Fruit fly (Drosophila melanogaster) whole organism, embryonic: ENCODE measurements around the gene CG44000.

Experiments
- ATbp ChIP-seq: fragments of 200-800 bp; sonication (Bioruptor generic); optimal IDR thresholded peaks from 2 replicates; lab custom pipeline; 2017; ENCODE audit warnings: missing biosample characterization, mild to moderate bottlenecking, missing genetic modification characterization, missing genetic modification reagents
- Bdp1 ChIP-seq: fragments of 200-800 bp; sonication (Bioruptor generic); optimal IDR thresholded peaks from 3 replicates; lab custom pipeline; 2016; ENCODE audit warnings: missing biosample characterization, missing genetic modification characterization
- CG10654 ChIP-seq: fragments of 200-800 bp; sonication (Bioruptor generic); optimal IDR thresholded peaks from 2 replicates; lab custom pipeline; 2016; ENCODE audit warnings: missing biosample characterization, missing genetic modification characterization
- CG11398 ChIP-seq: fragments of 200-800 bp; sonication (Bioruptor generic); optimal IDR thresholded peaks from 2 replicates; lab custom pipeline; 2016; ENCODE audit warnings: missing biosample characterization, missing genetic modification characterization
- CG11504 ChIP-seq: fragments of 200-800 bp; sonication (Bioruptor generic); optimal IDR thresholded peaks from 3 replicates; lab custom pipeline; 2019; ENCODE audit warnings: missing biosample characterization, mild to moderate bottlenecking, missing genetic modification characterization, moderate library complexity
- CG12219 ChIP-seq: fragments of 200-800 bp; sonication (Bioruptor generic); optimal IDR thresholded peaks from 3 replicates; lab custom pipeline; 2018; ENCODE audit warnings: missing biosample characterization, mild to moderate bottlenecking, missing genetic modification characterization
- CG12299 ChIP-seq: fragments of 200-800 bp; sonication (Bioruptor generic); optimal IDR thresholded peaks from 2 replicates; lab custom pipeline; 2018; ENCODE audit warnings: missing biosample characterization, mild to moderate bottlenecking, missing genetic modification characterization
- CG12744 ChIP-seq: fragments of 200-800 bp; sonication (Bioruptor generic); optimal IDR thresholded peaks from 2 replicates; lab custom pipeline; 2016; ENCODE audit warnings: missing biosample characterization, missing genetic modification characterization
- CG13123 ChIP-seq: fragments of 200-800 bp; sonication (Bioruptor generic); optimal IDR thresholded peaks from 2 replicates; lab custom pipeline; 2016; ENCODE audit warnings: missing biosample characterization, missing genetic modification characterization
- CG13287 ChIP-seq: fragments of 200-800 bp; sonication (Bioruptor generic); IDR thresholded peaks from 2 replicates; pipeline ENCODE4 v1.3.6; 2022; ENCODE audit warnings: missing biosample characterization, missing genetic modification characterization; ENCODE audit not compliant: partially characterized antibody
- CG14667 ChIP-seq: fragments of 200-800 bp; sonication (Bioruptor generic); IDR thresholded peaks from 2 replicates; pipeline ENCODE4 v1.3.6; 2022; ENCODE audit warnings: missing biosample characterization, missing genetic modification characterization
- CG15073 ChIP-seq: fragments of 200-800 bp; sonication (Bioruptor generic); optimal IDR thresholded peaks from 2 replicates; lab custom pipeline; 2016; ENCODE audit warnings: missing biosample characterization, missing genetic modification characterization
- CG18011 ChIP-seq: fragments of 200-800 bp; sonication (Bioruptor generic); optimal IDR thresholded peaks from 2 replicates; lab custom pipeline; 2017; ENCODE audit warnings: missing biosample characterization, missing genetic modification characterization, mild to moderate bottlenecking, moderate library complexity, missing genotype
- CG2199 ChIP-seq: fragments of 200-800 bp; sonication (Bioruptor generic); IDR thresholded peaks from 3 replicates; pipeline ENCODE4 v1.3.6; 2022; ENCODE audit warnings: missing biosample characterization, missing genetic modification characterization
- CG3065 ChIP-seq: fragments of 200-800 bp; sonication (Bioruptor generic); optimal IDR thresholded peaks from 2 replicates; lab custom pipeline; 2016; ENCODE audit warnings: missing biosample characterization, missing genetic modification characterization
- CG3726 ChIP-seq: fragments of 200-800 bp; sonication (Bioruptor generic); IDR thresholded peaks from 3 replicates; pipeline ENCODE4, ENCODE4 v1.3.6; 2022; ENCODE audit warnings: missing biosample characterization, missing genetic modification characterization
- CG4282 ChIP-seq: fragments of 200-800 bp; sonication (Bioruptor generic); optimal IDR thresholded peaks from 2 replicates; lab custom pipeline; 2016; ENCODE audit warnings: missing biosample characterization, missing genetic modification characterization
- CG6254 ChIP-seq: fragments of 200-800 bp; sonication (Bioruptor generic); optimal IDR thresholded peaks from 3 replicates; lab custom pipeline; 2017; ENCODE audit warnings: mild to moderate bottlenecking, missing biosample characterization, missing genetic modification reagents, missing genetic modification characterization
- CG7556 ChIP-seq: fragments of 200-800 bp; sonication (Bioruptor generic); optimal IDR thresholded peaks from 2 replicates; lab custom pipeline; 2017; ENCODE audit warnings: missing biosample characterization, mild to moderate bottlenecking, missing genetic modification characterization
- CG7786 ChIP-seq: fragments of 200-800 bp; sonication (Bioruptor generic); optimal IDR thresholded peaks from 2 replicates; lab custom pipeline; 2016; ENCODE audit warnings: missing biosample characterization, missing genetic modification characterization
- CoRest ChIP-seq: fragments of 200-800 bp; sonication (Bioruptor generic); optimal IDR thresholded peaks from 3 replicates; lab custom pipeline; 2018; ENCODE audit warnings: missing biosample characterization, mild to moderate bottlenecking, missing genetic modification characterization, moderate library complexity
- Dad ChIP-seq: fragments of 200-800 bp; sonication (Bioruptor generic); optimal IDR thresholded peaks from 3 replicates; lab custom pipeline; 2016; ENCODE audit warnings: missing biosample characterization, missing genetic modification characterization
- Fer2 ChIP-seq: fragments of 200-800 bp; sonication (Bioruptor generic); optimal IDR thresholded peaks from 2 replicates; lab custom pipeline; 2018; ENCODE audit warnings: missing biosample characterization, mild to moderate bottlenecking, missing genetic modification characterization, moderate library complexity
- H2.0 ChIP-seq: fragments of 200-800 bp; sonication (Bioruptor generic); IDR thresholded peaks from 2 replicates; pipeline ENCODE4 v1.3.6; 2022; ENCODE audit warnings: missing biosample characterization, missing genetic modification characterization
- HLH54F ChIP-seq: fragments of 200-800 bp; sonication (Bioruptor generic); optimal IDR thresholded peaks from 3 replicates; lab custom pipeline; 2016; ENCODE audit warnings: missing biosample characterization, missing genetic modification characterization
- NC2β ChIP-seq: fragments of 200-800 bp; sonication (Bioruptor generic); optimal IDR thresholded peaks from 2 replicates; lab custom pipeline; 2016; ENCODE audit warnings: missing biosample characterization, missing genetic modification characterization
- NfI ChIP-seq: fragments of 200-800 bp; sonication (Bioruptor generic); optimal IDR thresholded peaks from 3 replicates; lab custom pipeline; 2018; ENCODE audit warnings: missing biosample characterization, mild to moderate bottlenecking, missing genetic modification characterization, moderate library complexity
- Oli ChIP-seq: fragments of 200-800 bp; sonication (Bioruptor generic); optimal IDR thresholded peaks from 2 replicates; lab custom pipeline; 2018; ENCODE audit warnings: missing biosample characterization, mild to moderate bottlenecking, missing genetic modification characterization, moderate library complexity
- Rfx ChIP-seq: fragments of 200-800 bp; sonication (Bioruptor generic); IDR thresholded peaks from 2 replicates; pipeline ENCODE4 v1.3.6; 2022; ENCODE audit warnings: missing biosample characterization, missing genetic modification characterization
- Sry-δ ChIP-seq: fragments of 200-800 bp; sonication (Bioruptor generic); optimal IDR thresholded peaks from 2 replicates; lab custom pipeline; 2016; ENCODE audit warnings: missing biosample characterization, missing genetic modification characterization
- Ssrp ChIP-seq: fragments of 200-800 bp; sonication (Bioruptor generic); optimal IDR thresholded peaks from 2 replicates; lab custom pipeline; 2018; ENCODE audit warnings: missing biosample characterization, mild to moderate bottlenecking, missing genetic modification characterization, moderate library complexity
- Trl ChIP-seq, 3 experiments: fragments of >200 bp in 2 of 3; fragments of 200-800 bp in 1 of 3; sonication (Bioruptor generic) in 1 of 3; optimal IDR thresholded peaks; 2 replicates in 1 of 3; 3 replicates in 2 of 3; lab custom pipeline; 2016 to 2017; ENCODE audit warnings: missing biosample characterization in 1 of 3, missing genetic modification characterization in 1 of 3
- amos ChIP-seq: fragments of 200-800 bp; sonication (Bioruptor generic); IDR thresholded peaks from 2 replicates; pipeline ENCODE4 v1.3.6; 2022; ENCODE audit warnings: missing biosample characterization, missing genetic modification characterization; ENCODE audit not compliant: partially characterized antibody
- bab2 ChIP-seq: fragments of 200-800 bp; sonication (Bioruptor generic); optimal IDR thresholded peaks from 2 replicates; lab custom pipeline; 2016; ENCODE audit warnings: missing biosample characterization, missing genetic modification characterization
- cad ChIP-seq: fragments of >200 bp; optimal IDR thresholded peaks from 2 replicates; lab custom pipeline; 2017; ENCODE audit warnings: missing biosample characterization, missing genetic modification characterization
- ewg ChIP-seq: fragments of 200-800 bp; sonication (Bioruptor generic); optimal IDR thresholded peaks from 3 replicates; lab custom pipeline; 2017; ENCODE audit warnings: mild to moderate bottlenecking, missing biosample characterization, missing genetic modification reagents, missing genetic modification characterization
- fd102C ChIP-seq: fragments of 200-800 bp; sonication (Bioruptor generic); optimal IDR thresholded peaks from 2 replicates; lab custom pipeline; 2018; ENCODE audit warnings: missing biosample characterization, mild to moderate bottlenecking, missing genetic modification characterization, moderate library complexity
- fd64A ChIP-seq: fragments of 200-800 bp; sonication (Bioruptor generic); optimal IDR thresholded peaks from 3 replicates; lab custom pipeline; 2018; ENCODE audit warnings: missing biosample characterization, mild to moderate bottlenecking, missing genetic modification characterization
- fru ChIP-seq: fragments of >200 bp; optimal IDR thresholded peaks from 2 replicates; lab custom pipeline; 2017
- ftz-f1 ChIP-seq: fragments of 200-800 bp; sonication (Bioruptor generic); optimal IDR thresholded peaks from 2 replicates; lab custom pipeline; 2016; ENCODE audit warnings: missing biosample characterization, missing genetic modification characterization
- grau ChIP-seq: fragments of 200-800 bp; optimal IDR thresholded peaks from 3 replicates; lab custom pipeline; 2019; ENCODE audit warnings: missing biosample characterization, mild to moderate bottlenecking, missing genetic modification characterization, moderate library complexity
- gsb-n ChIP-seq: fragments of 200-800 bp; sonication (Bioruptor generic); optimal IDR thresholded peaks from 3 replicates; lab custom pipeline; 2018; ENCODE audit warnings: missing biosample characterization, mild to moderate bottlenecking, missing genetic modification characterization
- hb ChIP-seq: fragments of 200-800 bp; sonication (Bioruptor generic); IDR thresholded peaks from 3 replicates; pipeline ENCODE4 v1.3.6; 2022; ENCODE audit warnings: missing biosample characterization, missing genetic modification characterization; ENCODE audit not compliant: partially characterized antibody
- lov ChIP-seq, 2 experiments: fragments of 200-800 bp in 1 of 2; fragments of >200 bp in 1 of 2; sonication (Bioruptor generic) in 1 of 2; IDR thresholded peaks in 1 of 2; optimal IDR thresholded peaks in 1 of 2; 2 replicates in 1 of 2; 3 replicates in 1 of 2; pipeline versions ENCODE4 v1.3.6 to Lab custom; 2017 to 2022; ENCODE audit warnings: missing biosample characterization in 1 of 2, missing genetic modification characterization in 1 of 2
- schlank ChIP-seq: fragments of 200-800 bp; sonication (Bioruptor generic); optimal IDR thresholded peaks from 2 replicates; lab custom pipeline; 2018; ENCODE audit warnings: missing biosample characterization, mild to moderate bottlenecking, missing genetic modification characterization
- sens-2 ChIP-seq: fragments of 200-800 bp; sonication (Bioruptor generic); IDR thresholded peaks from 2 replicates; pipeline ENCODE4 v1.3.6; 2022; ENCODE audit warnings: missing biosample characterization, missing genetic modification characterization
- seq ChIP-seq: fragments of 200-800 bp; sonication (Bioruptor generic); IDR thresholded peaks from 2 replicates; pipeline ENCODE4 v1.3.6; 2022; ENCODE audit warnings: missing biosample characterization, missing genetic modification characterization
- sqz ChIP-seq: fragments of 200-800 bp; sonication (Bioruptor generic); optimal IDR thresholded peaks from 3 replicates; lab custom pipeline; 2018; ENCODE audit warnings: missing biosample characterization, mild to moderate bottlenecking, missing genetic modification characterization
- zfh1 ChIP-seq: fragments of 200-800 bp; sonication (Bioruptor generic); IDR thresholded peaks from 3 replicates; pipeline ENCODE4 v1.3.6; 2022; ENCODE audit warnings: missing biosample characterization, missing genetic modification characterization

The CG44000 gene

dm6 chr2L:5000287-5000871, 42.7 kb upstream of the CG44000 start (continued):
- TF ChIP-seq ewg (GFP tag; lab: Kevin White, UChicago) (peak; percentile 54), ftz-f1 (GFP tag; lab: Kevin White, UChicago) (no peak), fd64A (GFP tag; lab: Kevin White, UChicago) (no peak), Dad (GFP tag; lab: Kevin White, UChicago) (peak; percentile 53), CG3065 (GFP tag; lab: Kevin White, UChicago) (peak; percentile 45), bab2 (peak; percentile 48), amos (GFP tag; lab: Robert Waterston, UW) (no peak), gsb-n (tag; lab: Kevin White, UChicago) (peak; percentile 73), Bdp1 (GFP tag; lab: Kevin White, UChicago) (peak; percentile 48), HLH54F (GFP tag; lab: Kevin White, UChicago) (peak; percentile 56), CG3726 (GFP tag; lab: Robert Waterston, UW) (peak; percentile 16; the same call in 1 of the 3 replicates), CG12299 (peak; percentile 78), Rfx (peak; percentile 81), fru (lab: Kevin White, UChicago) (no peak), CG12219 (GFP tag; lab: Kevin White, UChicago) (peak; percentile 64), fd102C (GFP tag; lab: Kevin White, UChicago) (peak; percentile 83), CG12744 (GFP tag; lab: Kevin White, UChicago) (peak; percentile 75), grau (peak; percentile 68), Ssrp (tag; lab: Kevin White, UChicago) (peak; percentile 75), NfI (peak; percentile 75), schlank (peak; percentile 46), sqz (GFP tag; lab: Kevin White, UChicago) (peak; percentile 76), cad (GFP tag; lab: Kevin White, UChicago) (no peak), NC2β (peak; percentile 86), CG2199 (GFP tag; lab: Robert Waterston, UW) (peak; percentile 7; the same call in 1 of the 3 replicates), lov (optimal IDR thresholded peaks at IDR 0.05; lab: Kevin White, UChicago) (no peak), lov (GFP tag; IDR thresholded peaks at IDR 0.05; lab: Robert Waterston, UW) (0 out of 3 replicates have a peak, but pooled peaks have one; percentile 61), CG7556 (GFP tag; lab: Kevin White, UChicago) (peak; percentile 92), CG6254 (GFP tag; lab: Kevin White, UChicago) (peak; percentile 75), sens-2 (GFP tag; lab: Robert Waterston, UW) (peak; percentile 60), CG13123 (GFP tag; lab: Kevin White, UChicago) (peak; percentile 41), hb (GFP tag; lab: Robert Waterston, UW) (no peak), CoRest (tag; lab: Kevin White, UChicago) (peak; percentile 88), CG11504 (peak; percentile 84), Trl (optimal IDR thresholded peaks at IDR 0.05; lab: Kevin White, UChicago) (no peak), Trl (GFP tag; optimal IDR thresholded peaks at IDR 0.05; lab: Kevin White, UChicago) (peak; percentile 26), CG7786 (GFP tag; lab: Kevin White, UChicago) (peak; percentile 79), CG15073 (no peak), Fer2 (tag; lab: Kevin White, UChicago) (peak; percentile 75), zfh1 (GFP tag; lab: Robert Waterston, UW) (peak; percentile 86), ATbp (peak; percentile 77), CG13287 (GFP tag; lab: Robert Waterston, UW) (no peak), CG14667 (GFP tag; lab: Robert Waterston, UW) (peak; percentile 60), CG18011 (peak; percentile 45), CG4282 (GFP tag; lab: Kevin White, UChicago) (no peak), Oli (tag; lab: Kevin White, UChicago) (peak; percentile 86), CG11398 (peak; percentile 49), Sry-δ (GFP tag; lab: Kevin White, UChicago) (peak; percentile 20), seq (GFP tag; lab: Robert Waterston, UW) (peak; percentile 78), H2.0 (GFP tag; lab: Robert Waterston, UW) (peak; percentile 62), CG10654 (peak; percentile 63)
